Worm (Caenorhabditis elegans) whole organism, late embryonic: ENCODE measurements around the gene D2063.1.

Source experiments
- F13H6.1 ChIP-seq: sonication (generic microtip); optimal IDR thresholded peaks from 2 replicates; lab custom pipeline; 2016; ENCODE audit warnings: missing genetic modification characterization, missing compliant biosample characterization
- K09A11.1 ChIP-seq: sonication (generic microtip); optimal IDR thresholded peaks from 2 replicates; lab custom pipeline; 2017; ENCODE audit warnings: antibody characterized with exemption, mild to moderate bottlenecking, missing genetic modification characterization, missing compliant biosample characterization; ENCODE audit not compliant: insufficient read depth
- T23F11.4 ChIP-seq: fragments of 200-800 bp; sonication (Bioruptor generic); optimal IDR thresholded peaks from 2 replicates; lab custom pipeline; 2018; ENCODE audit warnings: mild to moderate bottlenecking, missing genetic modification characterization, missing compliant biosample characterization
- Y22D7AL.16 ChIP-seq: sonication (generic microtip); optimal IDR thresholded peaks from 2 replicates; lab custom pipeline; 2016; ENCODE audit warnings: missing genetic modification characterization, missing compliant biosample characterization
- ahr-1 ChIP-seq: sonication (generic microtip); optimal IDR thresholded peaks from 2 replicates; lab custom pipeline; 2016; ENCODE audit warnings: missing genetic modification characterization, missing compliant biosample characterization
- ama-1 ChIP-seq: fragments of 150-350 bp; optimal IDR thresholded peaks from 2 replicates; lab custom pipeline; 2014
- ceh-14 ChIP-seq: sonication (generic microtip); optimal IDR thresholded peaks from 2 replicates; lab custom pipeline; 2016; ENCODE audit warnings: missing genotype, missing genetic modification characterization, missing compliant biosample characterization
- ceh-18 ChIP-seq: sonication (generic microtip); optimal IDR thresholded peaks from 2 replicates; lab custom pipeline; 2016; ENCODE audit warnings: missing genetic modification characterization, missing compliant biosample characterization
- ceh-2 ChIP-seq: sonication (generic microtip); optimal IDR thresholded peaks from 2 replicates; lab custom pipeline; 2016; ENCODE audit warnings: missing genotype, missing genetic modification characterization, missing compliant biosample characterization
- ceh-22 ChIP-seq: sonication (generic microtip); optimal IDR thresholded peaks from 2 replicates; lab custom pipeline; 2017; ENCODE audit warnings: missing biosample characterization, missing genetic modification characterization
- ceh-24 ChIP-seq: sonication (generic microtip); optimal IDR thresholded peaks from 2 replicates; lab custom pipeline; 2016; ENCODE audit warnings: mild to moderate bottlenecking, missing genetic modification characterization, missing compliant biosample characterization
- ceh-30 ChIP-seq: fragments of 150-350 bp; optimal IDR thresholded peaks from 2 replicates; lab custom pipeline; 2014; ENCODE audit warnings: missing biosample characterization, missing genetic modification characterization
- ceh-34 ChIP-seq: sonication (generic microtip); optimal IDR thresholded peaks from 2 replicates; lab custom pipeline; 2016; ENCODE audit warnings: mild to moderate bottlenecking, missing genetic modification characterization, missing compliant biosample characterization
- ceh-45 ChIP-seq: fragments of 200-800 bp; sonication (Bioruptor generic); IDR thresholded peaks from 2 replicates; pipeline ENCODE4 v1.3.6; 2022; ENCODE audit warnings: missing genetic modification reagents, missing genetic modification characterization, missing compliant biosample characterization
- ceh-9 ChIP-seq: sonication (generic microtip); optimal IDR thresholded peaks from 2 replicates; lab custom pipeline; 2016; ENCODE audit warnings: mild to moderate bottlenecking, missing genetic modification characterization, inconsistent platforms, missing compliant biosample characterization
- dmd-4 ChIP-seq: sonication (generic microtip); optimal IDR thresholded peaks from 2 replicates; lab custom pipeline; 2016; ENCODE audit warnings: borderline replicate concordance, missing genetic modification characterization, missing compliant biosample characterization
- elt-2 ChIP-seq: sonication (generic microtip); optimal IDR thresholded peaks from 2 replicates; lab custom pipeline; 2016; ENCODE audit warnings: missing genetic modification reagents, missing genetic modification characterization, missing compliant biosample characterization
- elt-4 ChIP-seq: sonication (generic microtip); optimal IDR thresholded peaks from 2 replicates; lab custom pipeline; 2016; ENCODE audit warnings: missing genetic modification characterization, missing compliant biosample characterization
- fax-1 ChIP-seq: sonication (generic microtip); optimal IDR thresholded peaks from 2 replicates; lab custom pipeline; 2016; ENCODE audit warnings: missing genotype, missing genetic modification characterization, missing compliant biosample characterization
- fkh-6 ChIP-seq: sonication (generic microtip); optimal IDR thresholded peaks from 2 replicates; lab custom pipeline; 2016; ENCODE audit warnings: missing genetic modification characterization, missing compliant biosample characterization
- gmeb-2 ChIP-seq: sonication (generic microtip); optimal IDR thresholded peaks from 2 replicates; lab custom pipeline; 2016; ENCODE audit warnings: missing genetic modification characterization, inconsistent platforms, missing compliant biosample characterization
- hlh-15 ChIP-seq: sonication (generic microtip); optimal IDR thresholded peaks from 2 replicates; lab custom pipeline; 2016; ENCODE audit warnings: missing genetic modification characterization, missing compliant biosample characterization
- lim-6 ChIP-seq: sonication (generic microtip); optimal IDR thresholded peaks from 2 replicates; lab custom pipeline; 2016; ENCODE audit warnings: missing genetic modification characterization, missing compliant biosample characterization
- lin-11 ChIP-seq: fragments of 200-800 bp; sonication (Bioruptor generic); optimal IDR thresholded peaks from 2 replicates; lab custom pipeline; 2018; ENCODE audit warnings: mild to moderate bottlenecking, missing genetic modification characterization, missing compliant biosample characterization
- nhr-11 ChIP-seq: fragments of 150-350 bp; optimal IDR thresholded peaks from 2 replicates; lab custom pipeline; 2014; ENCODE audit warnings: missing biosample characterization, missing genetic modification characterization
- npax-4 ChIP-seq: sonication (generic microtip); optimal IDR thresholded peaks from 2 replicates; lab custom pipeline; 2016; ENCODE audit warnings: missing genetic modification characterization, missing compliant biosample characterization
- odd-2 ChIP-seq: sonication (generic microtip); optimal IDR thresholded peaks from 2 replicates; lab custom pipeline; 2017; ENCODE audit warnings: antibody characterized with exemption, mild to moderate bottlenecking, missing genetic modification characterization, missing compliant biosample characterization
- pat-9 ChIP-seq: fragments of 200-800 bp; sonication (Bioruptor generic); optimal IDR thresholded peaks from 2 replicates; lab custom pipeline; 2018; ENCODE audit warnings: mild to moderate bottlenecking, missing genetic modification characterization, moderate library complexity, missing compliant biosample characterization
- pha-4 ChIP-seq: fragments of 150-350 bp; optimal IDR thresholded peaks from 2 replicates; lab custom pipeline; 2018; ENCODE audit warnings: missing biosample characterization, missing genetic modification reagents, missing genetic modification characterization
- ref-2 ChIP-seq: sonication (generic microtip); optimal IDR thresholded peaks from 2 replicates; lab custom pipeline; 2016; ENCODE audit warnings: missing genetic modification characterization, missing compliant biosample characterization
- sdc-2 ChIP-seq: sonication (generic microtip); optimal IDR thresholded peaks from 2 replicates; lab custom pipeline; 2016; ENCODE audit warnings: missing genotype, missing genetic modification characterization, missing compliant biosample characterization
- sox-2 ChIP-seq: fragments of 200-800 bp; sonication (Bioruptor generic); IDR thresholded peaks from 2 replicates; pipeline ENCODE4 v1.3.6; 2022; ENCODE audit warnings: missing genetic modification reagents, missing genetic modification characterization, missing compliant biosample characterization
- sox-4 ChIP-seq: sonication (generic microtip); optimal IDR thresholded peaks from 2 replicates; lab custom pipeline; 2017; ENCODE audit warnings: mild to moderate bottlenecking, missing genetic modification characterization, inconsistent platforms, missing compliant biosample characterization
- tbx-2 ChIP-seq: sonication (generic microtip); optimal IDR thresholded peaks from 2 replicates; lab custom pipeline; 2016; ENCODE audit warnings: missing genetic modification characterization, missing compliant biosample characterization
- tbx-7 ChIP-seq: sonication (generic microtip); optimal IDR thresholded peaks from 2 replicates; lab custom pipeline; 2016; ENCODE audit warnings: missing genotype, missing genetic modification characterization, missing compliant biosample characterization
- unc-3 ChIP-seq, 2 experiments: fragments of 200-800 bp in 1 of 2; sonication (Bioruptor generic) in 1 of 2; sonication (generic microtip) in 1 of 2; conservative IDR thresholded peaks in 1 of 2; optimal IDR thresholded peaks in 1 of 2; 2 replicates each; pipeline versions ENCODE4 v1.3.6 to Lab custom; 2016 to 2022; ENCODE audit warnings: missing compliant biosample characterization in 2 of 2, missing genetic modification characterization in 2 of 2, missing genetic modification reagents in 1 of 2
- unc-42 ChIP-seq: sonication (generic microtip); optimal IDR thresholded peaks from 2 replicates; lab custom pipeline; 2016; ENCODE audit warnings: missing genotype, missing genetic modification characterization, missing compliant biosample characterization
- unc-55 ChIP-seq: sonication (generic microtip); optimal IDR thresholded peaks from 2 replicates; lab custom pipeline; 2017; ENCODE audit warnings: missing biosample characterization, missing genetic modification reagents, missing genetic modification characterization

The D2063.1 gene

DNA sequence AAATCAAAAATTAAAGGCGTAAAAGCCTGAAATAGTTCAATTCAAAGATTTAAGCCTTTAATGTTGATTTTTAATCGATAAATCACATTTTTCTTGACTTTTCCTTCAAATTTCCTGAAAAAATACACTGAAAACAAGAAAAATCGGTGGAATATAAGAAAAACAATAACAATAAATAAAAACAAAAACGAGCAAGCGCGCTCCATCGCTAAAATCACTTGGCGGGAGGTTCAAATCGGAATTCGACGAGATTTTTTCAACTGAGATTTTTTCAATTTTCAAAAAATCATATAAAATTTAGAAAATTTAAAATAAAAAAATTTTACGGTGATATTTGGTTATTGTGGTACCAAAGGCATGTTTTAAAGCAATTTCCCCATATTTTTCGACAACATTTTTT, 12.6 kb downstream of the D2063.1 start:
- no peak for TF ChIP-seq ceh-30 (tag; lab: Kevin White, UChicago)
- TF ChIP-seq ceh-45 (GFP tag; lab: Robert Waterston, UW) = no peak
- TF ChIP-seq unc-3 (GFP tag; conservative IDR thresholded peaks at IDR 0.05; lab: Robert Waterston, UW) = no peak
- TF ChIP-seq unc-3 (tag; optimal IDR thresholded peaks at IDR 0.05; lab: Kevin White, UChicago) = no peak
- TF ChIP-seq elt-2 (tag; lab: Kevin White, UChicago) = no peak
- TF ChIP-seq sox-4 = no peak
- TF ChIP-seq tbx-7 (tag; lab: Kevin White, UChicago) = no peak
- TF ChIP-seq nhr-11 (tag; lab: Kevin White, UChicago) = no peak
- TF ChIP-seq ref-2 = no peak
- TF ChIP-seq dmd-4 (tag; lab: Kevin White, UChicago) = no peak
- no peak for TF ChIP-seq ceh-14 (tag; lab: Kevin White, UChicago)
- TF ChIP-seq unc-55 (GFP tag; lab: Kevin White, UChicago) = no peak
- no peak for TF ChIP-seq lim-6 (tag; lab: Kevin White, UChicago)
- no peak for TF ChIP-seq sdc-2
- TF ChIP-seq ceh-2 = no peak
- TF ChIP-seq odd-2 = no peak
- no peak for TF ChIP-seq hlh-15 (tag; lab: Kevin White, UChicago)
- no peak for TF ChIP-seq gmeb-2 (tag; lab: Kevin White, UChicago)
- no peak for TF ChIP-seq unc-42 (tag; lab: Kevin White, UChicago)
- TF ChIP-seq ceh-22 (tag; lab: Kevin White, UChicago) = no peak

DNA sequence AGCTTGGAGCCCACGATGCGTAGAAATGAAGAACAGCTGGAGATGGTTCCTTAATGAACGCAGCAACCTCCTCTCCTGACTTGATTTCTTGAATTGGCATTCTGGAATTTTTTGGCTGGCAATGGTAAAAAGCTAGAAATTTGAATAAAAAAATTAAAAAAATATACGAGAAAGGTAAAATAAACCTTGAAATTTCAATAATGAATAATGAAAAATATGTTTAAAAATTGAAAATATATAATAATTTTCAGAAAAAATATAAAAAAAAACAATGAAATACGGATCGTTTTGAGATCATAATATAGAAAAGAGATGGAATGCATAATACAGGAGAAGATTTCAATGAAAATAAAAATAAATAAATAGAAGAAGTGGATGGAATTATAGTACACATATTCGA, 14.3 kb downstream of the D2063.1 start, which contains the start of gene glrx-3:
Gene glrx-3, minus strand, starts transcription at position 101 of the 400 bp plus-strand sequence.
- TF ChIP-seq Y22D7AL.16 (tag; lab: Kevin White, UChicago) (no peak), elt-4 (tag; lab: Kevin White, UChicago) (no peak), ceh-9 (tag; lab: Kevin White, UChicago) (no peak), ceh-34 (no peak), ceh-18 (tag; lab: Kevin White, UChicago) (no peak), npax-4 (no peak), pat-9 (no peak), pha-4 (tag; lab: Kevin White, UChicago) (no peak), sox-4 (no peak), tbx-2 (tag; lab: Kevin White, UChicago) (no peak), fax-1 (no peak), ama-1 (lab: Kevin White, UChicago) (no peak)

DNA sequence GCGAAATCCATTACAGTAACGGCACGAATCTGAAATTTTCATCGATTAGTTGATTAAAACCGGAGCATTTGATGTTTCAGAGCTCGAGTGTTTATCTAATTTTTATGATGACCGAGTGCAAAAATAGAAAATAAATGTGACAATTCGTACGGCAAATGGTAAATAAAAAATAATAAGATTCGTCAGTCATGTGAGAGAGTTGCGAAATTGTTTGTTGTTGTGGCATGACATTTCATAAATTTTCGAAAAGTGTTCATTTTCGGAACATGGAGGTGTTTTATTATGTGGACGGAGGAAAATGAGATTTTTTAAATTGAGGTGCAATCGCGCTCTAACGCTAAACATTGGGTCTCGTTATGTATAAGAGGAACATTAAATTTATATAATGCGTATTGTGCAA, 14.8 kb downstream of the D2063.1 start:
- TF ChIP-seq lim-6 (tag; lab: Kevin White, UChicago) (no peak), ceh-9 (tag; lab: Kevin White, UChicago) (no peak), lin-11 (tag; lab: Kevin White, UChicago) (no peak), ceh-34 (no peak), fax-1 (no peak), ahr-1 (tag; lab: Kevin White, UChicago) (no peak), K09A11.1 (tag; lab: Kevin White, UChicago) (no peak), fkh-6 (tag; lab: Kevin White, UChicago) (no peak), F13H6.1 (tag; lab: Kevin White, UChicago) (no peak), sox-2 (GFP tag; lab: Robert Waterston, UW) (no peak), ceh-45 (GFP tag; lab: Robert Waterston, UW) (no peak), ceh-14 (tag; lab: Kevin White, UChicago) (no peak), T23F11.4 (GFP tag; lab: Kevin White, UChicago) (no peak), unc-3 (GFP tag; conservative IDR thresholded peaks at IDR 0.05; lab: Robert Waterston, UW) (no peak), unc-3 (tag; optimal IDR thresholded peaks at IDR 0.05; lab: Kevin White, UChicago) (no peak), ceh-24 (tag; lab: Kevin White, UChicago) (no peak), elt-4 (tag; lab: Kevin White, UChicago) (no peak)
